Fruit fly (Drosophila melanogaster) whole organism, embryonic: ENCODE data around the gene CG13315.
A peak's percentile ranks its signal among the peaks of the same experiment; 100 is the strongest.

Source experiments
- Bdp1 ChIP-seq: fragments of 200-800 bp; sonication (Bioruptor generic); optimal IDR thresholded peaks from 3 replicates; lab custom pipeline; 2016; ENCODE audit warnings: missing biosample characterization, missing genetic modification characterization
- CG11504 ChIP-seq: fragments of 200-800 bp; sonication (Bioruptor generic); optimal IDR thresholded peaks from 3 replicates; lab custom pipeline; 2019; ENCODE audit warnings: missing biosample characterization, mild to moderate bottlenecking, missing genetic modification characterization, moderate library complexity
- CG12391 ChIP-seq: fragments of 200-800 bp; sonication (Bioruptor generic); optimal IDR thresholded peaks from 3 replicates; lab custom pipeline; 2018; ENCODE audit warnings: missing biosample characterization, mild to moderate bottlenecking, missing genetic modification characterization, moderate library complexity
- CG13775 ChIP-seq: fragments of 200-800 bp; sonication (Bioruptor generic); optimal IDR thresholded peaks from 3 replicates; lab custom pipeline; 2017; ENCODE audit warnings: missing biosample characterization, mild to moderate bottlenecking, missing genetic modification characterization
- CG15269 ChIP-seq: fragments of 200-800 bp; sonication (Bioruptor generic); optimal IDR thresholded peaks from 2 replicates; lab custom pipeline; 2018; ENCODE audit warnings: missing biosample characterization, mild to moderate bottlenecking, missing genetic modification characterization, moderate library complexity
- CG15514 ChIP-seq: fragments of 200-800 bp; sonication (Bioruptor generic); optimal IDR thresholded peaks from 3 replicates; lab custom pipeline; 2017; ENCODE audit warnings: missing biosample characterization, missing genetic modification characterization, mild to moderate bottlenecking, moderate library complexity, missing genetic modification reagents
- CG17359 ChIP-seq: fragments of 200-800 bp; sonication (Bioruptor generic); optimal IDR thresholded peaks from 3 replicates; lab custom pipeline; 2018; ENCODE audit warnings: missing biosample characterization, mild to moderate bottlenecking, missing genetic modification characterization, moderate library complexity
- CG18011 ChIP-seq: fragments of 200-800 bp; sonication (Bioruptor generic); optimal IDR thresholded peaks from 2 replicates; lab custom pipeline; 2017; ENCODE audit warnings: missing biosample characterization, missing genetic modification characterization, mild to moderate bottlenecking, moderate library complexity, missing genotype
- CG18599 ChIP-seq: fragments of 200-800 bp; sonication (Bioruptor generic); optimal IDR thresholded peaks from 3 replicates; lab custom pipeline; 2017; ENCODE audit warnings: missing biosample characterization, missing genetic modification characterization, mild to moderate bottlenecking, moderate library complexity, missing genetic modification reagents
- CG2202 ChIP-seq: fragments of 200-800 bp; sonication (Bioruptor generic); optimal IDR thresholded peaks from 2 replicates; lab custom pipeline; 2018; ENCODE audit warnings: missing biosample characterization, mild to moderate bottlenecking, missing genetic modification characterization
- CG3065 ChIP-seq: fragments of 200-800 bp; sonication (Bioruptor generic); optimal IDR thresholded peaks from 2 replicates; lab custom pipeline; 2016; ENCODE audit warnings: missing biosample characterization, missing genetic modification characterization
- CG31224 ChIP-seq: fragments of 200-800 bp; sonication (Bioruptor generic); IDR thresholded peaks from 2 replicates; pipeline ENCODE4 v1.3.6; 2022; ENCODE audit warnings: missing biosample characterization, missing genetic modification characterization
- CG3838 ChIP-seq: fragments of 200-800 bp; sonication (Bioruptor generic); optimal IDR thresholded peaks from 3 replicates; lab custom pipeline; 2016; ENCODE audit warnings: missing biosample characterization, missing genetic modification characterization
- CG4820 ChIP-seq: fragments of 200-800 bp; sonication (Bioruptor generic); optimal IDR thresholded peaks from 3 replicates; lab custom pipeline; 2016; ENCODE audit warnings: missing biosample characterization, missing genetic modification characterization
- CG7786 ChIP-seq: fragments of 200-800 bp; sonication (Bioruptor generic); optimal IDR thresholded peaks from 2 replicates; lab custom pipeline; 2016; ENCODE audit warnings: missing biosample characterization, missing genetic modification characterization
- CG7987 ChIP-seq: fragments of 200-800 bp; sonication (Bioruptor generic); optimal IDR thresholded peaks from 2 replicates; lab custom pipeline; 2018; ENCODE audit warnings: missing biosample characterization, mild to moderate bottlenecking, missing genetic modification characterization, moderate library complexity
- CG8089 ChIP-seq: fragments of 200-800 bp; sonication (Bioruptor generic); optimal IDR thresholded peaks from 3 replicates; lab custom pipeline; 2016; ENCODE audit warnings: missing biosample characterization, missing genetic modification characterization
- CTCF ChIP-seq: fragments of 200-800 bp; sonication (Bioruptor generic); optimal IDR thresholded peaks from 2 replicates; lab custom pipeline; 2017; ENCODE audit warnings: missing biosample characterization, mild to moderate bottlenecking, missing genetic modification characterization, moderate library complexity
- Camta ChIP-seq: fragments of 200-800 bp; sonication (Bioruptor generic); optimal IDR thresholded peaks from 2 replicates; lab custom pipeline; 2016; ENCODE audit warnings: missing biosample characterization, missing genetic modification characterization
- Eip74EF ChIP-seq, 2 experiments: fragments of 200-800 bp in 1 of 2; fragments of >200 bp in 1 of 2; sonication (Bioruptor generic) in 1 of 2; optimal IDR thresholded peaks; 2 replicates each; lab custom pipeline; 2017 to 2019; ENCODE audit warnings: missing biosample characterization in 2 of 2, missing genetic modification characterization in 2 of 2, mild to moderate bottlenecking in 1 of 2, moderate library complexity in 1 of 2
- Hmr ChIP-seq: fragments of 200-800 bp; sonication (Bioruptor generic); optimal IDR thresholded peaks from 3 replicates; lab custom pipeline; 2017; ENCODE audit warnings: mild to moderate bottlenecking, missing biosample characterization, missing genetic modification reagents, missing genetic modification characterization
- Hsf ChIP-seq: fragments of 200-800 bp; sonication (Bioruptor generic); optimal IDR thresholded peaks from 3 replicates; lab custom pipeline; 2016; ENCODE audit warnings: missing biosample characterization, missing genetic modification characterization
- NFAT ChIP-seq: fragments of 200-800 bp; sonication (Bioruptor generic); IDR thresholded peaks from 2 replicates; pipeline ENCODE4 v1.3.6; 2022; ENCODE audit warnings: missing biosample characterization, missing genetic modification characterization
- NfI ChIP-seq: fragments of 200-800 bp; sonication (Bioruptor generic); optimal IDR thresholded peaks from 3 replicates; lab custom pipeline; 2018; ENCODE audit warnings: missing biosample characterization, mild to moderate bottlenecking, missing genetic modification characterization, moderate library complexity
- Side ChIP-seq: fragments of 200-800 bp; sonication (Bioruptor generic); optimal IDR thresholded peaks from 2 replicates; lab custom pipeline; 2016; ENCODE audit warnings: missing biosample characterization, missing genetic modification characterization
- Spps ChIP-seq: fragments of 200-800 bp; sonication (Bioruptor generic); optimal IDR thresholded peaks from 2 replicates; lab custom pipeline; 2018; ENCODE audit warnings: missing biosample characterization, mild to moderate bottlenecking, missing genetic modification characterization
- Taf1 ChIP-seq: fragments of 200-800 bp; sonication (Bioruptor generic); IDR thresholded peaks from 2 replicates; pipeline ENCODE4 v1.3.6; 2022; ENCODE audit warnings: missing biosample characterization, missing genetic modification characterization
- Xbp1 ChIP-seq: fragments of 200-800 bp; sonication (Bioruptor generic); optimal IDR thresholded peaks from 3 replicates; lab custom pipeline; 2016; ENCODE audit warnings: missing biosample characterization, mild to moderate bottlenecking, missing genetic modification characterization
- Xrp1 ChIP-seq: fragments of 200-800 bp; sonication (Bioruptor generic); IDR thresholded peaks from 2 replicates; pipeline ENCODE4 v1.3.6; 2022; ENCODE audit warnings: missing biosample characterization, missing genetic modification characterization
- YL-1 ChIP-seq: fragments of 200-800 bp; sonication (Bioruptor generic); optimal IDR thresholded peaks from 3 replicates; lab custom pipeline; 2017; ENCODE audit warnings: missing biosample characterization, mild to moderate bottlenecking, missing genetic modification characterization
- ash1 ChIP-seq: fragments of 200-800 bp; sonication (Bioruptor generic); optimal IDR thresholded peaks from 2 replicates; lab custom pipeline; 2018; ENCODE audit warnings: missing biosample characterization, mild to moderate bottlenecking, missing genetic modification characterization
- cas ChIP-seq: fragments of 200-800 bp; sonication (Bioruptor generic); IDR thresholded peaks from 2 replicates; pipeline ENCODE4 v1.3.6; 2022; ENCODE audit warnings: missing biosample characterization, missing genetic modification characterization
- caup ChIP-seq: fragments of 200-800 bp; sonication (Bioruptor generic); optimal IDR thresholded peaks from 3 replicates; lab custom pipeline; 2017; ENCODE audit warnings: missing biosample characterization, mild to moderate bottlenecking, missing genetic modification characterization, moderate library complexity; ENCODE audit not compliant: severe bottlenecking
- cwo ChIP-seq: fragments of 200-800 bp; sonication (Bioruptor generic); optimal IDR thresholded peaks from 3 replicates; lab custom pipeline; 2017; ENCODE audit warnings: missing biosample characterization, missing genetic modification characterization, mild to moderate bottlenecking, moderate library complexity, missing genetic modification reagents
- dysf ChIP-seq: fragments of 200-800 bp; sonication (Bioruptor generic); IDR thresholded peaks from 3 replicates; pipeline ENCODE4 v1.3.6; 2022; ENCODE audit warnings: missing biosample characterization, missing genetic modification characterization
- exex ChIP-seq: fragments of 200-800 bp; sonication (Bioruptor generic); optimal IDR thresholded peaks from 4 replicates; lab custom pipeline; 2018; ENCODE audit warnings: missing biosample characterization, mild to moderate bottlenecking, missing genetic modification characterization, moderate library complexity
- fd3F ChIP-seq: fragments of 200-800 bp; sonication (Bioruptor generic); optimal IDR thresholded peaks from 2 replicates; lab custom pipeline; 2018; ENCODE audit warnings: missing biosample characterization, mild to moderate bottlenecking, missing genetic modification characterization, moderate library complexity
- ham ChIP-seq: fragments of 200-800 bp; sonication (Bioruptor generic); IDR thresholded peaks from 2 replicates; pipeline ENCODE4 v1.3.6; 2022; ENCODE audit warnings: missing biosample characterization, missing genetic modification characterization
- kni ChIP-seq: fragments of 200-800 bp; sonication (Bioruptor generic); optimal IDR thresholded peaks from 3 replicates; lab custom pipeline; 2017; ENCODE audit warnings: mild to moderate bottlenecking, missing biosample characterization, missing genetic modification reagents, missing genetic modification characterization
- lab ChIP-seq: fragments of 200-800 bp; sonication (Bioruptor generic); optimal IDR thresholded peaks from 3 replicates; lab custom pipeline; 2017; ENCODE audit warnings: missing biosample characterization, missing genetic modification characterization, mild to moderate bottlenecking, moderate library complexity, missing genetic modification reagents
- luna ChIP-seq: fragments of 200-800 bp; sonication (Bioruptor generic); optimal IDR thresholded peaks from 2 replicates; lab custom pipeline; 2016; ENCODE audit warnings: missing biosample characterization, missing genetic modification characterization
- mirr ChIP-seq: fragments of 200-800 bp; sonication (Bioruptor generic); optimal IDR thresholded peaks from 3 replicates; lab custom pipeline; 2018; ENCODE audit warnings: missing biosample characterization, mild to moderate bottlenecking, missing genetic modification characterization
- pb ChIP-seq: fragments of 200-800 bp; sonication (Bioruptor generic); optimal IDR thresholded peaks from 3 replicates; lab custom pipeline; 2016; ENCODE audit warnings: missing biosample characterization, missing genetic modification characterization
- row ChIP-seq: fragments of 200-800 bp; sonication (Bioruptor generic); IDR thresholded peaks from 3 replicates; pipeline ENCODE4 v1.3.6; 2022; ENCODE audit warnings: missing biosample characterization, missing genetic modification characterization
- sim ChIP-seq: fragments of 200-800 bp; sonication (Bioruptor generic); IDR thresholded peaks from 2 replicates; pipeline ENCODE4 v1.3.6; 2022; ENCODE audit warnings: missing biosample characterization, missing genetic modification characterization
- slou ChIP-seq: fragments of 200-800 bp; sonication (Bioruptor generic); optimal IDR thresholded peaks from 3 replicates; lab custom pipeline; 2016; ENCODE audit warnings: missing biosample characterization, missing genetic modification characterization
- sug ChIP-seq: fragments of 200-800 bp; optimal IDR thresholded peaks from 2 replicates; lab custom pipeline; 2019; ENCODE audit warnings: missing biosample characterization, mild to moderate bottlenecking, missing genetic modification characterization, moderate library complexity
- unpg ChIP-seq: fragments of 200-800 bp; sonication (Bioruptor generic); optimal IDR thresholded peaks from 3 replicates; lab custom pipeline; 2018; ENCODE audit warnings: missing biosample characterization, mild to moderate bottlenecking, missing genetic modification characterization, moderate library complexity
- zfh2 ChIP-seq: fragments of 200-800 bp; sonication (Bioruptor generic); optimal IDR thresholded peaks from 2 replicates; lab custom pipeline; 2016; ENCODE audit warnings: missing biosample characterization, missing genetic modification characterization

CG13315 gene

dm6 chr3L:9126888-9127689, 30.4 kb downstream of the CG13315 start (continued):
- peak; percentile 19 for TF ChIP-seq unpg
- TF ChIP-seq row = peak; percentile 58
- no peak for TF ChIP-seq CG3838 (GFP tag; lab: Kevin White, UChicago)
- no peak for TF ChIP-seq Spps (tag; lab: Kevin White, UChicago)
- peak; percentile 83 for TF ChIP-seq CG18599 (GFP tag; lab: Kevin White, UChicago)
- TF ChIP-seq Camta (GFP tag; lab: Kevin White, UChicago) = peak; percentile 34
- peak; percentile 78 for TF ChIP-seq Hmr (GFP tag; lab: Kevin White, UChicago)
- TF ChIP-seq NFAT (GFP tag; lab: Robert Waterston, UW) = peak; percentile 44; the same call in 1 of the 2 replicates
- TF ChIP-seq luna (GFP tag; lab: Kevin White, UChicago) = peak; percentile 39
- no peak for TF ChIP-seq ash1 (GFP tag; lab: Kevin White, UChicago)
- TF ChIP-seq CG15514 (GFP tag; lab: Kevin White, UChicago) = peak; percentile 56
- no peak for TF ChIP-seq YL-1
- peak; percentile 62 for TF ChIP-seq NfI (GFP tag; lab: Kevin White, UChicago)
- peak; percentile 77 for TF ChIP-seq dysf (GFP tag; lab: Robert Waterston, UW)
- TF ChIP-seq CG15269 (tag; lab: Kevin White, UChicago) = peak; percentile 65
- TF ChIP-seq Xrp1 (GFP tag; lab: Robert Waterston, UW) = peak; percentile 48; the same call in 1 of the 2 replicates
- peak; percentile 28; the same call in 1 of the 2 replicates for TF ChIP-seq CG31224 (GFP tag; lab: Robert Waterston, UW)
- peak; percentile 13; the same call in 1 of the 2 replicates for TF ChIP-seq sim
- TF ChIP-seq fd3F (GFP tag; lab: Kevin White, UChicago) = peak; percentile 48
- peak; percentile 8 for TF ChIP-seq Side
- TF ChIP-seq CG17359 = peak; percentile 46
- peak; percentile 97 for TF ChIP-seq CG11504 (tag; lab: Kevin White, UChicago)
- TF ChIP-seq Taf1 (GFP tag; lab: Robert Waterston, UW) = peak; percentile 39; the same call in 1 of the 2 replicates
- TF ChIP-seq CG4820 (GFP tag; lab: Kevin White, UChicago) = no peak
- TF ChIP-seq CG8089 (GFP tag; lab: Kevin White, UChicago) = no peak
- TF ChIP-seq Bdp1 (GFP tag; lab: Kevin White, UChicago) = peak; percentile 39
- peak; percentile 49 for TF ChIP-seq CG12391 (tag; lab: Kevin White, UChicago)
- TF ChIP-seq slou (GFP tag; lab: Kevin White, UChicago) = peak; percentile 46
- TF ChIP-seq caup (GFP tag; lab: Kevin White, UChicago) = peak; percentile 69
- peak; percentile 30 for TF ChIP-seq zfh2 (GFP tag; lab: Kevin White, UChicago)
- TF ChIP-seq lab (GFP tag; lab: Kevin White, UChicago) = peak; percentile 80
- TF ChIP-seq CG2202 = no peak
- peak in 1 of 2 experiments; percentile 45 for TF ChIP-seq Eip74EF (GFP tag; optimal IDR thresholded peaks at IDR 0.05; lab: Kevin White, UChicago)
- TF ChIP-seq Xbp1 (GFP tag; lab: Kevin White, UChicago) = peak; percentile 29
- no peak for TF ChIP-seq cas (GFP tag; lab: Robert Waterston, UW)
- peak; percentile 18 for TF ChIP-seq CG18011 (GFP tag; lab: Kevin White, UChicago)
- peak; percentile 80 for TF ChIP-seq sug
- no peak for TF ChIP-seq pb (GFP tag; lab: Kevin White, UChicago)
- TF ChIP-seq cwo (GFP tag; lab: Kevin White, UChicago) = peak; percentile 68
- TF ChIP-seq CG7786 (GFP tag; lab: Kevin White, UChicago) = peak; percentile 28
- no peak for TF ChIP-seq kni
- peak; percentile 42 for TF ChIP-seq exex (tag; lab: Kevin White, UChicago)
- TF ChIP-seq CTCF = no peak
- peak; percentile 22 for TF ChIP-seq Hsf (GFP tag; lab: Kevin White, UChicago)
- no peak for TF ChIP-seq CG3065 (GFP tag; lab: Kevin White, UChicago)
- no peak for TF ChIP-seq ham (GFP tag; lab: Robert Waterston, UW)
- TF ChIP-seq CG13775 = peak; percentile 37
- no peak for TF ChIP-seq CG7987
- peak; percentile 16 for TF ChIP-seq mirr (GFP tag; lab: Kevin White, UChicago)
